Fruit fly (Drosophila melanogaster): ENCODE results near the gene Strump.
A peak's percentile ranks its signal among the peaks of the same experiment; 100 is the strongest.

The Strump gene

dm6 chr3L:16160420-16161069 lies 38.7 kb downstream of the Strump start (continued):
- peak; percentile 55 to 62 for TF ChIP-seq dpn (GFP tag; optimal IDR thresholded peaks at IDR 0.05)
- TF ChIP-seq prd (optimal IDR thresholded peaks at IDR 0.05) = no peak
- peak; percentile 53; the same call in 2 of the 3 replicates for TF ChIP-seq prd (GFP tag; IDR thresholded peaks at IDR 0.05)
- peak; percentile 32; the same call in 1 of the 2 replicates for TF ChIP-seq CG4730 (GFP tag; IDR thresholded peaks at IDR 0.05)
- peak; percentile 16 for TF ChIP-seq CG17802 (tag; optimal IDR thresholded peaks at IDR 0.05)
- no peak; the same call in 2 of the 3 replicates for TF ChIP-seq so (GFP tag; IDR thresholded peaks at IDR 0.05)
- TF ChIP-seq fd64A (GFP tag; optimal IDR thresholded peaks at IDR 0.05) = no peak
- peak; percentile 42 to 68 for TF ChIP-seq Hr51 (GFP tag; optimal IDR thresholded peaks at IDR 0.05)
- TF ChIP-seq Tbp (GFP tag; optimal IDR thresholded peaks at IDR 0.05) = no peak
- TF ChIP-seq Hsf (GFP tag; optimal IDR thresholded peaks at IDR 0.05) = peak; percentile 59
- peak; percentile 75 for TF ChIP-seq Oli (tag; optimal IDR thresholded peaks at IDR 0.05)
- peak; percentile 73 for TF ChIP-seq shn (GFP tag; optimal IDR thresholded peaks at IDR 0.05)
- TF ChIP-seq ERR (GFP tag; optimal IDR thresholded peaks at IDR 0.05) = peak; percentile 69
- peak; percentile 86 for TF ChIP-seq CG2678 (tag; optimal IDR thresholded peaks at IDR 0.05)
- 0 out of 3 replicates have a peak, but pooled peaks have one; percentile 36 for TF ChIP-seq ase (GFP tag; IDR thresholded peaks at IDR 0.05)
- TF ChIP-seq CG17912 (GFP tag; optimal IDR thresholded peaks at IDR 0.05) = no peak
- TF ChIP-seq MBD-R2 (GFP tag; IDR thresholded peaks at IDR 0.05) = peak; percentile 38; the same call in 1 of the 2 replicates
- TF ChIP-seq Optix (GFP tag; IDR thresholded peaks at IDR 0.05) = peak; percentile 10; the same call in 1 of the 3 replicates
- TF ChIP-seq CG14014 (GFP tag; IDR thresholded peaks at IDR 0.05) = peak; percentile 43
- no peak for TF ChIP-seq CG4617 (GFP tag; optimal IDR thresholded peaks at IDR 0.05; ENCODE audit: borderline replicate concordance)
- peak; percentile 72 for TF ChIP-seq Atf6 (GFP tag; IDR thresholded peaks at IDR 0.05)
- no peak for TF ChIP-seq CTCF (GFP tag; optimal IDR thresholded peaks at IDR 0.05)
- TF ChIP-seq CG31441 (GFP tag; IDR thresholded peaks at IDR 0.05) = peak; percentile 33; the same call in 1 of the 2 replicates
- TF ChIP-seq Adf1 (GFP tag; IDR thresholded peaks at IDR 0.05) = no peak
- peak; percentile 64 for TF ChIP-seq CG18619 (GFP tag; optimal IDR thresholded peaks at IDR 0.05)
- peak; percentile 44 for TF ChIP-seq pnt (GFP tag; optimal IDR thresholded peaks at IDR 0.05)
- TF ChIP-seq vnd (GFP tag; IDR thresholded peaks at IDR 0.05; ENCODE audit: partially characterized antibody) = 0 out of 3 replicates have a peak, but pooled peaks have one; percentile 16
- no peak for TF ChIP-seq sna (GFP tag; IDR thresholded peaks at IDR 0.05; ENCODE audit: partially characterized antibody)
- peak; percentile 53 for TF ChIP-seq mirr (GFP tag; optimal IDR thresholded peaks at IDR 0.05)
- TF ChIP-seq Xbp1 (GFP tag; optimal IDR thresholded peaks at IDR 0.05) = peak; percentile 64
- TF ChIP-seq TFAM (GFP tag; optimal IDR thresholded peaks at IDR 0.05) = no peak
- no peak for TF ChIP-seq odd (GFP tag; optimal IDR thresholded peaks at IDR 0.05)
- no peak for TF ChIP-seq E2f2 (GFP tag; IDR thresholded peaks at IDR 0.05)
- peak; percentile 17 for TF ChIP-seq CG8089 (GFP tag; optimal IDR thresholded peaks at IDR 0.05)
- no peak for TF ChIP-seq NFAT (GFP tag; IDR thresholded peaks at IDR 0.05)
- no peak for TF ChIP-seq CG42726 (GFP tag; IDR thresholded peaks at IDR 0.05; ENCODE audit: partially characterized antibody)
- TF ChIP-seq kah (GFP tag; optimal IDR thresholded peaks at IDR 0.05) = peak; percentile 4
- no peak for TF ChIP-seq Hmx (GFP tag; optimal IDR thresholded peaks at IDR 0.05)
- no peak for TF ChIP-seq Sry-β (GFP tag; optimal IDR thresholded peaks at IDR 0.05)
- TF ChIP-seq CG11085 (GFP tag; IDR thresholded peaks at IDR 0.05) = no peak
- no peak for TF ChIP-seq CG14965 (GFP tag; optimal IDR thresholded peaks at IDR 0.05; ENCODE audit: borderline replicate concordance)
- no peak for TF ChIP-seq Lim3 (GFP tag; IDR thresholded peaks at IDR 0.05)
- TF ChIP-seq CG4707 (GFP tag; optimal IDR thresholded peaks at IDR 0.05) = no peak
- no peak for TF ChIP-seq CG18476 (GFP tag; optimal IDR thresholded peaks at IDR 0.05)
- TF ChIP-seq Awh (GFP tag; IDR thresholded peaks at IDR 0.05) = no peak
- TF ChIP-seq CG14710 (tag; optimal IDR thresholded peaks at IDR 0.05) = peak; percentile 13
- peak; percentile 58 for TF ChIP-seq PHDP (tag; optimal IDR thresholded peaks at IDR 0.05)
- no peak; the same call in 1 of the 2 replicates for TF ChIP-seq rib (GFP tag; IDR thresholded peaks at IDR 0.05)
- peak; percentile 73 for TF ChIP-seq CG9609 (GFP tag; optimal IDR thresholded peaks at IDR 0.05)
- no peak for TF ChIP-seq slou (GFP tag; optimal IDR thresholded peaks at IDR 0.05)
